Worm (Caenorhabditis elegans) whole organism, young adult: ENCODE measurements around the gene hot-9.
A peak's percentile ranks its signal among the peaks of the same experiment; 100 is the strongest.

ENCODE experiments used
- B0019.2 ChIP-seq: fragments of 200-800 bp; sonication (Bioruptor generic); conservative IDR thresholded peaks from 2 replicates; pipeline ENCODE4 v1.3.6; 2022; ENCODE audit warnings: missing genetic modification reagents, missing genetic modification characterization, missing compliant biosample characterization
- B0035.1 ChIP-seq: sonication (generic microtip); optimal IDR thresholded peaks from 2 replicates; lab custom pipeline; 2016; ENCODE audit warnings: missing genetic modification characterization, mild to moderate bottlenecking, missing compliant biosample characterization, missing genotype, missing genetic modification reagents
- F10E7.11 ChIP-seq: sonication (generic microtip); optimal IDR thresholded peaks from 2 replicates; lab custom pipeline; 2017; ENCODE audit warnings: mild to moderate bottlenecking, missing genetic modification characterization, moderate library complexity, missing compliant biosample characterization
- F23B12.7 ChIP-seq: sonication (generic microtip); optimal IDR thresholded peaks from 2 replicates; lab custom pipeline; 2017; ENCODE audit warnings: missing genetic modification characterization, mild to moderate bottlenecking, missing compliant biosample characterization, antibody characterized with exemption, moderate library complexity; ENCODE audit not compliant: insufficient read depth
- F37B4.10 ChIP-seq: fragments of 200-800 bp; sonication (Bioruptor generic); IDR thresholded peaks from 2 replicates; pipeline ENCODE4 v1.3.6; 2022; ENCODE audit warnings: missing genetic modification characterization, missing compliant biosample characterization
- K12H6.12 ChIP-seq: fragments of 200-800 bp; sonication (Bioruptor generic); optimal IDR thresholded peaks from 2 replicates; lab custom pipeline; 2018; ENCODE audit warnings: mild to moderate bottlenecking, missing genetic modification characterization, missing compliant biosample characterization
- Y95B8A.8 ChIP-seq: fragments of 200-800 bp; sonication (Bioruptor generic); IDR thresholded peaks from 2 replicates; pipeline ENCODE4 v1.3.6; 2022; ENCODE audit warnings: missing genetic modification reagents, missing genetic modification characterization, missing compliant biosample characterization
- ZK185.1 ChIP-seq: sonication (generic microtip); optimal IDR thresholded peaks from 2 replicates; lab custom pipeline; 2016; ENCODE audit warnings: mild to moderate bottlenecking, missing genetic modification characterization, missing compliant biosample characterization; ENCODE audit not compliant: poor library complexity, severe bottlenecking
- ama-1 ChIP-seq, 3 experiments: fragments of 150-350 bp in 1 of 3; sonication (generic microtip) in 2 of 3; optimal IDR thresholded peaks; 2 replicates each; lab custom pipeline; 2014 to 2018; ENCODE audit warnings: missing biosample characterization in 2 of 3, missing genetic modification characterization in 2 of 3, missing genetic modification reagents in 2 of 3
- athp-1 ChIP-seq: sonication (generic microtip); optimal IDR thresholded peaks from 2 replicates; lab custom pipeline; 2017; ENCODE audit warnings: mild to moderate bottlenecking, missing genetic modification characterization, missing compliant biosample characterization
- attf-5 ChIP-seq: fragments of 200-800 bp; sonication (Bioruptor generic); optimal IDR thresholded peaks from 2 replicates; lab custom pipeline; 2018; ENCODE audit warnings: mild to moderate bottlenecking, missing genetic modification characterization, missing compliant biosample characterization
- bed-2 ChIP-seq: fragments of 200-800 bp; sonication (Bioruptor generic); IDR thresholded peaks from 2 replicates; pipeline ENCODE4 v1.3.6; 2022; ENCODE audit warnings: missing genetic modification reagents, missing genetic modification characterization, missing compliant biosample characterization
- ccch-3 ChIP-seq: fragments of 200-800 bp; sonication (Bioruptor generic); optimal IDR thresholded peaks from 2 replicates; lab custom pipeline; 2018; ENCODE audit warnings: mild to moderate bottlenecking, missing genetic modification characterization, missing compliant biosample characterization
- ceh-40 ChIP-seq: fragments of 200-800 bp; sonication (Bioruptor generic); IDR thresholded peaks from 2 replicates; pipeline ENCODE4 v1.3.6; 2022; ENCODE audit warnings: missing genetic modification characterization, missing compliant biosample characterization
- ceh-58 ChIP-seq: fragments of 200-800 bp; sonication (Bioruptor generic); IDR thresholded peaks from 2 replicates; pipeline ENCODE4 v1.3.6; 2022; ENCODE audit warnings: missing genetic modification characterization, missing compliant biosample characterization
- ceh-79 ChIP-seq: sonication (generic microtip); optimal IDR thresholded peaks from 2 replicates; lab custom pipeline; 2017; ENCODE audit warnings: mild to moderate bottlenecking, missing genetic modification characterization, missing compliant biosample characterization
- ceh-91 ChIP-seq: fragments of 200-800 bp; sonication (Bioruptor generic); IDR thresholded peaks from 2 replicates; pipeline ENCODE4 v1.3.6; 2022; ENCODE audit warnings: missing genetic modification reagents, missing genetic modification characterization, missing compliant biosample characterization
- egl-44 ChIP-seq: fragments of 200-800 bp; sonication (Bioruptor generic); IDR thresholded peaks from 2 replicates; pipeline ENCODE4 v1.3.6; 2022; ENCODE audit warnings: missing genetic modification reagents, missing genetic modification characterization, missing compliant biosample characterization
- egrh-3 ChIP-seq: fragments of 200-800 bp; sonication (Bioruptor generic); IDR thresholded peaks from 2 replicates; pipeline ENCODE4 v1.3.6; 2022; ENCODE audit warnings: missing genetic modification reagents, missing genetic modification characterization, missing compliant biosample characterization
- ets-4 ChIP-seq: fragments of 200-800 bp; sonication (Bioruptor generic); optimal IDR thresholded peaks from 2 replicates; lab custom pipeline; 2018; ENCODE audit warnings: mild to moderate bottlenecking, missing genetic modification characterization, missing compliant biosample characterization
- hmg-20 ChIP-seq: fragments of 200-800 bp; sonication (Bioruptor generic); IDR thresholded peaks from 2 replicates; pipeline ENCODE4 v1.3.6; 2022; ENCODE audit warnings: missing genetic modification reagents, missing genetic modification characterization, missing compliant biosample characterization
- let-526 ChIP-seq: fragments of 200-800 bp; sonication (Bioruptor generic); IDR thresholded peaks from 2 replicates; pipeline ENCODE4 v1.3.6; 2022; ENCODE audit warnings: missing genetic modification reagents, missing genetic modification characterization, missing compliant biosample characterization
- lin-40 ChIP-seq: sonication (generic microtip); optimal IDR thresholded peaks from 2 replicates; lab custom pipeline; 2016; ENCODE audit warnings: missing genetic modification characterization, mild to moderate bottlenecking, missing compliant biosample characterization, missing genotype, missing genetic modification reagents
- lsl-1 ChIP-seq: fragments of 200-800 bp; sonication (Bioruptor generic); optimal IDR thresholded peaks from 2 replicates; lab custom pipeline; 2018; ENCODE audit warnings: mild to moderate bottlenecking, missing genetic modification characterization, moderate library complexity, missing compliant biosample characterization
- lsy-27 ChIP-seq: sonication (generic microtip); optimal IDR thresholded peaks from 2 replicates; lab custom pipeline; 2017; ENCODE audit warnings: missing genetic modification characterization, mild to moderate bottlenecking, missing compliant biosample characterization, antibody characterized with exemption, missing genotype, borderline replicate concordance; ENCODE audit not compliant: insufficient read depth
- madf-3 ChIP-seq: fragments of 200-800 bp; sonication (Bioruptor generic); IDR thresholded peaks from 2 replicates; pipeline ENCODE4 v1.3.6; 2022; ENCODE audit warnings: missing genetic modification reagents, missing genetic modification characterization, missing compliant biosample characterization
- madf-6 ChIP-seq: fragments of 200-800 bp; sonication (Bioruptor generic); IDR thresholded peaks from 2 replicates; pipeline ENCODE4 v1.3.6; 2022; ENCODE audit warnings: missing genetic modification reagents, missing genetic modification characterization, missing compliant biosample characterization
- madf-8 ChIP-seq: fragments of 200-800 bp; sonication (Bioruptor generic); conservative IDR thresholded peaks from 2 replicates; pipeline ENCODE4 v1.3.6; 2022; ENCODE audit warnings: missing genetic modification reagents, missing genetic modification characterization, missing compliant biosample characterization
- mes-4 ChIP-seq: sonication (generic microtip); optimal IDR thresholded peaks from 2 replicates; lab custom pipeline; 2016; ENCODE audit warnings: missing genotype, missing genetic modification characterization, missing compliant biosample characterization
- mxl-1 ChIP-seq: sonication (generic microtip); optimal IDR thresholded peaks from 2 replicates; lab custom pipeline; 2016; ENCODE audit warnings: missing genetic modification characterization, missing compliant biosample characterization
- nfya-2 ChIP-seq: fragments of 200-800 bp; sonication (Bioruptor generic); IDR thresholded peaks from 2 replicates; pipeline ENCODE4 v1.3.6; 2022; ENCODE audit warnings: missing genetic modification reagents, missing genetic modification characterization, missing compliant biosample characterization
- nfyb-1 ChIP-seq: fragments of 200-800 bp; sonication (Bioruptor generic); IDR thresholded peaks from 2 replicates; pipeline ENCODE4 v1.3.6; 2022; ENCODE audit warnings: missing genetic modification reagents, missing genetic modification characterization, missing compliant biosample characterization
- nhr-120 ChIP-seq: fragments of 200-800 bp; sonication (Bioruptor generic); IDR thresholded peaks from 2 replicates; pipeline ENCODE4 v1.3.6; 2022; ENCODE audit warnings: missing genetic modification characterization, missing compliant biosample characterization
- nhr-80 ChIP-seq: sonication (generic microtip); optimal IDR thresholded peaks from 2 replicates; lab custom pipeline; 2016; ENCODE audit warnings: missing genetic modification characterization, missing compliant biosample characterization
- nhr-90 ChIP-seq: sonication (generic microtip); optimal IDR thresholded peaks from 2 replicates; lab custom pipeline; 2016; ENCODE audit warnings: missing genotype, mild to moderate bottlenecking, missing genetic modification characterization, missing compliant biosample characterization
- pha-4 ChIP-seq: fragments of 150-350 bp; sonication (generic microtip); optimal IDR thresholded peaks from 2 replicates; lab custom pipeline; 2014; ENCODE audit warnings: missing biosample characterization, missing genetic modification reagents, missing genetic modification characterization
- rcor-1 ChIP-seq: fragments of 200-800 bp; sonication (Bioruptor generic); IDR thresholded peaks from 2 replicates; pipeline ENCODE4 v1.3.6; 2022; ENCODE audit warnings: missing genetic modification reagents, missing genetic modification characterization, missing compliant biosample characterization
- repo-1 ChIP-seq: sonication (generic microtip); optimal IDR thresholded peaks from 2 replicates; lab custom pipeline; 2017; ENCODE audit warnings: mild to moderate bottlenecking, missing genetic modification characterization, missing compliant biosample characterization
- rpc-1 ChIP-seq, 2 experiments: fragments of 150-350 bp in 1 of 2; sonication (generic microtip) in 1 of 2; optimal IDR thresholded peaks; 2 replicates each; lab custom pipeline; 2014 to 2018; ENCODE audit warnings: missing biosample characterization in 1 of 2, missing genetic modification characterization in 1 of 2, missing genetic modification reagents in 1 of 2, missing genotype in 1 of 2
- sdz-38 ChIP-seq: sonication (generic microtip); optimal IDR thresholded peaks from 2 replicates; lab custom pipeline; 2016; ENCODE audit warnings: missing genotype, missing genetic modification characterization, missing compliant biosample characterization
- snpc-1.1 ChIP-seq: sonication (generic microtip); optimal IDR thresholded peaks from 2 replicates; lab custom pipeline; 2017; ENCODE audit warnings: missing genetic modification characterization, mild to moderate bottlenecking, missing compliant biosample characterization, antibody characterized with exemption, moderate library complexity, missing genotype, missing genetic modification reagents; ENCODE audit not compliant: insufficient read depth
- somi-1 ChIP-seq: fragments of 200-800 bp; sonication (Bioruptor generic); optimal IDR thresholded peaks from 2 replicates; lab custom pipeline; 2018; ENCODE audit warnings: mild to moderate bottlenecking, missing genetic modification characterization, missing compliant biosample characterization
- unc-130 ChIP-seq: sonication (generic microtip); optimal IDR thresholded peaks from 2 replicates; lab custom pipeline; 2016; ENCODE audit warnings: missing genetic modification reagents, missing genetic modification characterization, missing compliant biosample characterization
- unc-62 ChIP-seq: fragments of 150-350 bp; optimal IDR thresholded peaks from 2 replicates; lab custom pipeline; 2014; ENCODE audit warnings: missing biosample characterization, missing genetic modification reagents, missing genetic modification characterization
- zfh-2 ChIP-seq: fragments of 200-800 bp; sonication (Bioruptor generic); conservative IDR thresholded peaks from 2 replicates; pipeline ENCODE4 v1.3.6; 2022; ENCODE audit warnings: missing genetic modification reagents, missing genetic modification characterization, missing compliant biosample characterization
- ztf-18 ChIP-seq: sonication (generic microtip); optimal IDR thresholded peaks from 2 replicates; lab custom pipeline; 2016; ENCODE audit warnings: missing genotype, mild to moderate bottlenecking, missing genetic modification characterization, missing compliant biosample characterization
- ztf-3 ChIP-seq: fragments of 200-800 bp; sonication (Bioruptor generic); optimal IDR thresholded peaks from 2 replicates; lab custom pipeline; 2018; ENCODE audit warnings: mild to moderate bottlenecking, missing genetic modification characterization, missing compliant biosample characterization

The hot-9 gene

ce11 chrIV:5054297-5054696, 9.0 kb upstream of the hot-9 start:
- TF ChIP-seq snpc-1.1 (no peak), rpc-1 (optimal IDR thresholded peaks at IDR 0.05; lab: Kevin White, UChicago) (no peak), rpc-1 (tag; optimal IDR thresholded peaks at IDR 0.05; lab: Kevin White, UChicago) (no peak), repo-1 (tag; lab: Kevin White, UChicago) (no peak), rcor-1 (GFP tag; lab: Robert Waterston, UW) (no peak), egrh-3 (GFP tag; lab: Robert Waterston, UW) (no peak), ceh-91 (no peak), attf-5 (GFP tag; lab: Kevin White, UChicago) (no peak), F23B12.7 (tag; lab: Kevin White, UChicago) (no peak), mes-4 (tag; lab: Kevin White, UChicago) (no peak), ztf-18 (tag; lab: Kevin White, UChicago) (no peak), ztf-3 (GFP tag; lab: Kevin White, UChicago) (no peak)

- no peak for TF ChIP-seq hmg-20 (GFP tag; lab: Robert Waterston, UW)
- TF ChIP-seq bed-2 (GFP tag; lab: Robert Waterston, UW) = 0 out of 2 replicates have a peak, but pooled peaks have one; percentile 22
- TF ChIP-seq B0019.2 = no peak
- no peak for TF ChIP-seq B0035.1 (tag; lab: Kevin White, UChicago)
- peak; percentile 44 for TF ChIP-seq unc-130 (GFP tag; lab: Kevin White, UChicago)
- TF ChIP-seq F37B4.10 (GFP tag; lab: Robert Waterston, UW) = no peak
- TF ChIP-seq somi-1 (GFP tag; lab: Kevin White, UChicago) = peak; percentile 8
- TF ChIP-seq ZK185.1 (tag; lab: Kevin White, UChicago) = peak; percentile 47
- TF ChIP-seq lin-40 (tag; lab: Kevin White, UChicago) = no peak
- TF ChIP-seq lsy-27 (tag; lab: Kevin White, UChicago) = no peak
- peak; percentile 28 for TF ChIP-seq K12H6.12 (tag; lab: Kevin White, UChicago)
- TF ChIP-seq ceh-40 (GFP tag; lab: Robert Waterston, UW) = no peak
- peak; percentile 46 for TF ChIP-seq egrh-3 (GFP tag; lab: Robert Waterston, UW)
- no peak for TF ChIP-seq let-526
- TF ChIP-seq ama-1 (optimal IDR thresholded peaks at IDR 0.05; lab: Kevin White, UChicago) = no peak
- TF ChIP-seq ama-1 (GFP tag; optimal IDR thresholded peaks at IDR 0.05; lab: Kevin White, UChicago) = no peak
- TF ChIP-seq pha-4 = no peak
- no peak for TF ChIP-seq madf-8 (GFP tag; lab: Robert Waterston, UW)
- TF ChIP-seq athp-1 = peak; percentile 63
- peak; percentile 87 for TF ChIP-seq nfyb-1 (GFP tag; lab: Robert Waterston, UW)
- no peak for TF ChIP-seq ceh-58 (GFP tag; lab: Robert Waterston, UW)
- peak; percentile 44 for TF ChIP-seq F10E7.11 (tag; lab: Kevin White, UChicago)
- TF ChIP-seq Y95B8A.8 (GFP tag; lab: Robert Waterston, UW) = no peak
- no peak for TF ChIP-seq nfya-2 (GFP tag; lab: Robert Waterston, UW)
- peak; percentile 32 for TF ChIP-seq lsl-1 (GFP tag; lab: Kevin White, UChicago)
- peak; percentile 88 for TF ChIP-seq nhr-90 (tag; lab: Kevin White, UChicago)
- TF ChIP-seq sdz-38 (tag; lab: Kevin White, UChicago) = no peak
- peak; percentile 82; the same call in 1 of the 2 replicates for TF ChIP-seq egl-44 (GFP tag; lab: Robert Waterston, UW)
- TF ChIP-seq ccch-3 = no peak
- no peak; the same call in 1 of the 2 replicates for TF ChIP-seq rcor-1 (GFP tag; lab: Robert Waterston, UW)
- TF ChIP-seq zfh-2 = no peak
- peak; percentile 80 for TF ChIP-seq mxl-1 (tag; lab: Kevin White, UChicago)
- TF ChIP-seq nhr-80 (tag; lab: Kevin White, UChicago) = no peak
- no peak for TF ChIP-seq unc-62 (GFP tag; lab: Kevin White, UChicago)
- peak; percentile 65; the same call in 1 of the 2 replicates for TF ChIP-seq madf-3 (GFP tag; lab: Robert Waterston, UW)
- no peak for TF ChIP-seq ceh-79
- TF ChIP-seq nhr-120 (GFP tag; lab: Robert Waterston, UW) = 0 out of 2 replicates have a peak, but pooled peaks have one; percentile 60
- TF ChIP-seq madf-6 (GFP tag; lab: Robert Waterston, UW) = no peak
- no peak for TF ChIP-seq ets-4
Observed at ce11 chrIV:5038744-5039143, 6.5 kb downstream of the hot-9 start.
